Fruit fly (Drosophila melanogaster): ENCODE data around the gene CG42331.

Gene CG42331

DNA sequence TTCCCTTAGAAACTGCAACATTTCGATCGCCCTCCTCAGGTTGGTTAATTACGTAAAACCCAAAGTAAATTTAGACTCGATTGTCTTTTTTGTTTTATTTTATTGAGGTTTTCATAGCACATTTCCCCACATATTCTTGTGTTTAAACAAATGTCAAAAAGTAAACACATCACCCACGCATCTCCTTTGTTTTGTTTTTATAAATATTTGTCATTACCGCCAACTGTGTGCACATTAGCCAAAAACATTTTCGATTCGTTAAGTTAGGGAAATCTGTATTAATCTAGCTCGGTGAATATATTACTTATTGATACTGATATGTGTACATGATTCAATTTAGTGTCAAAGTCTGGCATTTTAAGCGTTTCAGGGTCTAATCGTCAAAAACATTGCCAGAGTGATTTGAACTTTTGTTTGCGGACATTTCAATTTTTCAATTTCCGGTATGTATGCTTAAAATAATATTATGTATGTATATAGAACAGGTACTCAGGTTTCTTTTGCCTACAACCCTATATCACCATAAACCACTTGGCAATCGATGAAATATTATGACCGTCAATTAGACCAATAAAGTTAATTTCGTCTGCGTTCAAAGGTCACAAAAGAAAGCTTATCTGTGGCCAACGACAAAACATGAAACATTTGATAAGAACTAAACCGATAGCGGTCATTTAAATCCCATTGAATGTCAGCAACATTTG is 37.7 kb downstream of the CG42331 start (continued):
- TF ChIP-seq CG3163 (GFP tag; optimal IDR thresholded peaks at IDR 0.05) (no peak), CG12299 (tag; optimal IDR thresholded peaks at IDR 0.05) (peak; percentile 65), Usf (GFP tag; optimal IDR thresholded peaks at IDR 0.05) (no peak), ci (GFP tag; IDR thresholded peaks at IDR 0.05) (0 out of 3 replicates have a peak, but pooled peaks have one; percentile 37), da (GFP tag; optimal IDR thresholded peaks at IDR 0.05) (no peak), wdn (GFP tag; IDR thresholded peaks at IDR 0.05) (no peak), CG17328 (GFP tag; IDR thresholded peaks at IDR 0.05) (no peak), sc (optimal IDR thresholded peaks at IDR 0.05) (no peak), sc (GFP tag; optimal IDR thresholded peaks at IDR 0.05) (no peak), trem (tag; optimal IDR thresholded peaks at IDR 0.05) (peak; percentile 30), kay (GFP tag; optimal IDR thresholded peaks at IDR 0.05) (no peak), corto (GFP tag; optimal IDR thresholded peaks at IDR 0.05) (no peak), CG8388 (GFP tag; optimal IDR thresholded peaks at IDR 0.05) (peak; percentile 40), CG17385 (GFP tag; optimal IDR thresholded peaks at IDR 0.05) (no peak), CG17829 (tag; optimal IDR thresholded peaks at IDR 0.05) (no peak), CG11247 (GFP tag; IDR thresholded peaks at IDR 0.05) (no peak), usp (GFP tag; optimal IDR thresholded peaks at IDR 0.05) (no peak), Ptx1 (GFP tag; IDR thresholded peaks at IDR 0.05) (no peak), ftz-f1 (GFP tag; optimal IDR thresholded peaks at IDR 0.05) (no peak), dm (GFP tag; optimal IDR thresholded peaks at IDR 0.05) (no peak), Dfd (GFP tag; optimal IDR thresholded peaks at IDR 0.05) (no peak), luna (GFP tag; optimal IDR thresholded peaks at IDR 0.05) (no peak), Fer1 (GFP tag; optimal IDR thresholded peaks at IDR 0.05) (peak; percentile 72), ac (GFP tag; optimal IDR thresholded peaks at IDR 0.05) (no peak), C15 (GFP tag; IDR thresholded peaks at IDR 0.05) (no peak), CG7372 (GFP tag; IDR thresholded peaks at IDR 0.05) (no peak), CG11398 (GFP tag; optimal IDR thresholded peaks at IDR 0.05) (no peak), Pdp1 (GFP tag; optimal IDR thresholded peaks at IDR 0.05) (peak in 1 of 2 experiments; percentile 71), z (GFP tag; IDR thresholded peaks at IDR 0.05) (no peak), CG7357 (GFP tag; IDR thresholded peaks at IDR 0.05) (no peak), CG2202 (tag; optimal IDR thresholded peaks at IDR 0.05) (peak; percentile 53), phol (tag; optimal IDR thresholded peaks at IDR 0.05) (no peak), gro (GFP tag; optimal IDR thresholded peaks at IDR 0.05) (peak; percentile 17), CG31388 (GFP tag; optimal IDR thresholded peaks at IDR 0.05) (no peak), Lhr (GFP tag; optimal IDR thresholded peaks at IDR 0.05) (no peak), CG18764 (GFP tag; optimal IDR thresholded peaks at IDR 0.05) (no peak), Dll (GFP tag; IDR thresholded peaks at IDR 0.05; ENCODE audit: partially characterized antibody) (no peak), ro (GFP tag; IDR thresholded peaks at IDR 0.05) (no peak), Gug (GFP tag; IDR thresholded peaks at IDR 0.05) (no peak), D19A (tag; optimal IDR thresholded peaks at IDR 0.05) (no peak), Oaz (GFP tag; IDR thresholded peaks at IDR 0.05) (no peak), CG13287 (GFP tag; IDR thresholded peaks at IDR 0.05; ENCODE audit: partially characterized antibody) (no peak), Oli (tag; optimal IDR thresholded peaks at IDR 0.05) (no peak), CG16779 (GFP tag; IDR thresholded peaks at IDR 0.05) (no peak), slbo (GFP tag; IDR thresholded peaks at IDR 0.05) (no peak), grn (GFP tag; optimal IDR thresholded peaks at IDR 0.05) (no peak), HmgD (GFP tag; optimal IDR thresholded peaks at IDR 0.05) (no peak), CG4360 (GFP tag; IDR thresholded peaks at IDR 0.05) (no peak), CG1603 (tag; optimal IDR thresholded peaks at IDR 0.05) (no peak), Atf6 (GFP tag; IDR thresholded peaks at IDR 0.05) (peak; percentile 45; the same call in 1 of the 2 replicates), pb (GFP tag; optimal IDR thresholded peaks at IDR 0.05) (no peak), CG6854 (GFP tag; optimal IDR thresholded peaks at IDR 0.05) (peak; percentile 48)
